Fruit fly (Drosophila melanogaster): ENCODE measurements around the gene Sgs8.

- no peak for TF ChIP-seq CG1529 (GFP tag; optimal IDR thresholded peaks at IDR 0.05)
- no peak for TF ChIP-seq Sry-β (GFP tag; optimal IDR thresholded peaks at IDR 0.05)
- no peak for TF ChIP-seq CG3281 (GFP tag; optimal IDR thresholded peaks at IDR 0.05)
- no peak for TF ChIP-seq CkIIα-i1 (GFP tag; IDR thresholded peaks at IDR 0.05)
- no peak for TF ChIP-seq CG16779 (GFP tag; IDR thresholded peaks at IDR 0.05)
- no peak for TF ChIP-seq Dbx (GFP tag; IDR thresholded peaks at IDR 0.05)
- no peak for TF ChIP-seq chn (GFP tag; optimal IDR thresholded peaks at IDR 0.05)
- no peak for TF ChIP-seq CG13123 (GFP tag; optimal IDR thresholded peaks at IDR 0.05)
- no peak for TF ChIP-seq cwo (GFP tag; optimal IDR thresholded peaks at IDR 0.05)
Observed at dm6 chr3L:11539511-11540329, 30.5 kb upstream of the Sgs8 start.
